Fruit fly (Drosophila melanogaster) whole organism, adult: Measurements from ENCODE around the gene TwdlD.

ENCODE experiments used
- CG11617 ChIP-seq: fragments of 200-800 bp; sonication (Bioruptor generic); optimal IDR thresholded peaks from 2 replicates; lab custom pipeline; 2017; ENCODE audit warnings: mild to moderate bottlenecking, missing biosample characterization, missing genetic modification reagents, missing genetic modification characterization
- CG14711 ChIP-seq: fragments of 200-800 bp; sonication (Bioruptor generic); optimal IDR thresholded peaks from 2 replicates; lab custom pipeline; 2018; ENCODE audit warnings: missing biosample characterization, mild to moderate bottlenecking, missing genetic modification characterization, moderate library complexity
- CG33017 ChIP-seq: fragments of 200-800 bp; sonication (Bioruptor generic); optimal IDR thresholded peaks from 2 replicates; lab custom pipeline; 2018; ENCODE audit warnings: missing biosample characterization, mild to moderate bottlenecking, missing genetic modification characterization, moderate library complexity
- CG5204 ChIP-seq: fragments of 200-800 bp; sonication (Bioruptor generic); optimal IDR thresholded peaks from 2 replicates; lab custom pipeline; 2016; ENCODE audit warnings: missing biosample characterization, missing genetic modification characterization
- CG7045 ChIP-seq: fragments of 200-800 bp; sonication (Bioruptor generic); optimal IDR thresholded peaks from 2 replicates; lab custom pipeline; 2017; ENCODE audit warnings: missing biosample characterization, mild to moderate bottlenecking, missing genetic modification characterization
- Clk ChIP-seq: fragments of 200-800 bp; sonication (Bioruptor generic); optimal IDR thresholded peaks from 2 replicates; lab custom pipeline; 2017; ENCODE audit warnings: missing biosample characterization, missing genetic modification characterization
- Mnt ChIP-seq: fragments of 200-800 bp; sonication (Bioruptor generic); optimal IDR thresholded peaks from 2 replicates; lab custom pipeline; 2016; ENCODE audit warnings: missing biosample characterization, mild to moderate bottlenecking, missing genetic modification characterization
- bab1 ChIP-seq: fragments of 200-800 bp; sonication (Bioruptor generic); optimal IDR thresholded peaks from 3 replicates; lab custom pipeline; 2019; ENCODE audit warnings: missing biosample characterization, mild to moderate bottlenecking, missing genetic modification characterization, moderate library complexity
- cic ChIP-seq: fragments of 200-800 bp; sonication (Bioruptor generic); optimal IDR thresholded peaks from 2 replicates; lab custom pipeline; 2017; ENCODE audit warnings: missing biosample characterization, mild to moderate bottlenecking, missing genetic modification characterization, moderate library complexity
- kay ChIP-seq: fragments of 200-800 bp; sonication (Bioruptor generic); peaks from one replicate; lab custom pipeline; 2016; ENCODE audit warnings: missing biosample characterization, missing genetic modification characterization, borderline replicate concordance
- pad ChIP-seq: fragments of 200-800 bp; sonication (Bioruptor generic); optimal IDR thresholded peaks from 3 replicates; lab custom pipeline; 2017; ENCODE audit warnings: missing biosample characterization, missing genetic modification characterization, mild to moderate bottlenecking, moderate library complexity, missing genetic modification reagents
- tj ChIP-seq: fragments of 200-800 bp; sonication (Bioruptor generic); optimal IDR thresholded peaks from 3 replicates; lab custom pipeline; 2017; ENCODE audit warnings: missing biosample characterization, mild to moderate bottlenecking, missing genetic modification characterization, moderate library complexity
- toe ChIP-seq: fragments of 200-800 bp; sonication (Bioruptor generic); optimal IDR thresholded peaks from 2 replicates; lab custom pipeline; 2016; ENCODE audit warnings: missing biosample characterization, missing genetic modification characterization

DNA sequence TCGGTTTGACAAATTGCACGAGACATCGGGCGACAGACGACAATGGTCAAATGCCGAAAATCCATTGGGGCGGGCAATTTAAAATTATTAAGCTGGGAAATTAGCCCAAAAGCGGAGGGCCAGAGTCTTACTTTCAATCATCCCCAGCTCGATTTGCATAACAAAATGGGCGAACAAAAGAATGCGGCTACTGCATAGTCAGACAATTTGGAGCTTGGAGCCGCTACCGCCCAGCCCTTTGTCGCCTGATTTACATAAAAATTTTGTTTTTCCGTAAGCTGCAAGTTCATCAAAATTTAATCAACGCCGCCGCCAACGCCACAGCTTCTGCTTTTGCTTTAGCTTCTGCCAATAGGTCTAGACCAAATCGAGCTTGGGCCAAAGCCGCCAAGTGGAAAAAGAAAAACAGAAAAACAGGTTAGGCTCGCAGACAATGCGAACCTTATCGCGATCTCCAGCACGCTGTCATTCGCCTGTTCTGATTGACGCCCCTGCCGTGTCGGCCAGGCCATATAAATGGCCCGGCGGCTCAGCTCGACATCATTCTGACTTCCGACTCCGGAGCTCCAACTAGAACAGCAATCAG, 8.4 kb upstream of the TwdlD start, which contains the start of gene TwdlN:
- no peak for TF ChIP-seq Clk (GFP tag; lab: Kevin White, UChicago)
- no peak for TF ChIP-seq CG14711 (tag; lab: Kevin White, UChicago)
- no peak for TF ChIP-seq CG5204
- TF ChIP-seq CG11617 (GFP tag; lab: Kevin White, UChicago), result no peak
- no peak for TF ChIP-seq Mnt (GFP tag; lab: Kevin White, UChicago)
- TF ChIP-seq toe (GFP tag; lab: Kevin White, UChicago), result no peak
- TF ChIP-seq CG33017 (tag; lab: Kevin White, UChicago), result no peak
- TF ChIP-seq kay, result no peak
- TF ChIP-seq pad (GFP tag; lab: Kevin White, UChicago), result no peak
- no peak for TF ChIP-seq tj
- TF ChIP-seq cic (GFP tag; lab: Kevin White, UChicago), result no peak
- no peak for TF ChIP-seq CG7045 (GFP tag; lab: Kevin White, UChicago)
- TF ChIP-seq bab1 (GFP tag; lab: Kevin White, UChicago), result no peak
